Fruit fly (Drosophila melanogaster) whole organism, embryonic: ENCODE measurements around the gene scpr-B.

Experiments
- Atf-2 ChIP-seq: fragments of 200-800 bp; sonication (Bioruptor generic); optimal IDR thresholded peaks from 2 replicates; lab custom pipeline; 2016; ENCODE audit warnings: missing biosample characterization, missing genetic modification characterization
- BEAF-32 ChIP-seq: fragments of 200-800 bp; sonication (Bioruptor generic); optimal IDR thresholded peaks from 3 replicates; lab custom pipeline; 2017; ENCODE audit warnings: missing biosample characterization, missing genetic modification characterization, mild to moderate bottlenecking, moderate library complexity, missing genetic modification reagents
- Bdp1 ChIP-seq: fragments of 200-800 bp; sonication (Bioruptor generic); optimal IDR thresholded peaks from 3 replicates; lab custom pipeline; 2016; ENCODE audit warnings: missing biosample characterization, missing genetic modification characterization
- Blimp-1 ChIP-seq: fragments of 200-800 bp; sonication (Bioruptor generic); optimal IDR thresholded peaks from 3 replicates; lab custom pipeline; 2018; ENCODE audit warnings: missing biosample characterization, missing genetic modification characterization, mild to moderate bottlenecking, moderate library complexity, missing genetic modification reagents
- CG11247 ChIP-seq: fragments of 200-800 bp; sonication (Bioruptor generic); IDR thresholded peaks from 2 replicates; pipeline ENCODE4 v1.3.6; 2022; ENCODE audit warnings: missing biosample characterization, missing genetic modification characterization
- CG11695 ChIP-seq: fragments of 200-800 bp; sonication (Bioruptor generic); IDR thresholded peaks from 3 replicates; pipeline ENCODE4 v1.3.6; 2022; ENCODE audit warnings: missing biosample characterization, missing genetic modification characterization
- CG12155 ChIP-seq: fragments of 200-800 bp; sonication (Bioruptor generic); optimal IDR thresholded peaks from 3 replicates; lab custom pipeline; 2016; ENCODE audit warnings: missing biosample characterization, missing genetic modification characterization
- CG15269 ChIP-seq: fragments of 200-800 bp; sonication (Bioruptor generic); optimal IDR thresholded peaks from 2 replicates; lab custom pipeline; 2018; ENCODE audit warnings: missing biosample characterization, mild to moderate bottlenecking, missing genetic modification characterization, moderate library complexity
- CG1602 ChIP-seq: fragments of 200-800 bp; sonication (Bioruptor generic); optimal IDR thresholded peaks from 3 replicates; lab custom pipeline; 2016; ENCODE audit warnings: missing biosample characterization, missing genetic modification characterization
- CG1603 ChIP-seq: fragments of 200-800 bp; sonication (Bioruptor generic); optimal IDR thresholded peaks from 2 replicates; lab custom pipeline; 2019; ENCODE audit warnings: missing biosample characterization, mild to moderate bottlenecking, missing genetic modification characterization, moderate library complexity
- CG17612 ChIP-seq: fragments of 200-800 bp; sonication (Bioruptor generic); IDR thresholded peaks from 2 replicates; pipeline ENCODE4 v1.3.6; 2022; ENCODE audit warnings: missing biosample characterization, missing genetic modification characterization
- CG4282 ChIP-seq: fragments of 200-800 bp; sonication (Bioruptor generic); optimal IDR thresholded peaks from 2 replicates; lab custom pipeline; 2016; ENCODE audit warnings: missing biosample characterization, missing genetic modification characterization
- CG43689 ChIP-seq: fragments of 200-800 bp; sonication (Bioruptor generic); IDR thresholded peaks from 2 replicates; pipeline ENCODE4 v1.3.6; 2022; ENCODE audit warnings: missing biosample characterization, missing genetic modification characterization
- CG6689 ChIP-seq: fragments of 200-800 bp; sonication (Bioruptor generic); IDR thresholded peaks from 2 replicates; pipeline ENCODE4 v1.3.6; 2022; ENCODE audit warnings: missing biosample characterization, missing genetic modification characterization
- CG7786 ChIP-seq: fragments of 200-800 bp; sonication (Bioruptor generic); optimal IDR thresholded peaks from 2 replicates; lab custom pipeline; 2016; ENCODE audit warnings: missing biosample characterization, missing genetic modification characterization
- CG8290 ChIP-seq, 3 experiments: fragments of 200-800 bp; sonication (Bioruptor generic); optimal IDR thresholded peaks; 2 replicates each; lab custom pipeline; 2016 to 2019; ENCODE audit warnings: missing biosample characterization in 3 of 3, missing genetic modification characterization in 3 of 3, mild to moderate bottlenecking in 2 of 3, moderate library complexity in 1 of 3
- CG8765 ChIP-seq: fragments of 200-800 bp; sonication (Bioruptor generic); IDR thresholded peaks from 2 replicates; pipeline ENCODE4 v1.3.6; 2022; ENCODE audit warnings: missing biosample characterization, missing genetic modification characterization
- CG8924 ChIP-seq: fragments of 200-800 bp; optimal IDR thresholded peaks from 3 replicates; lab custom pipeline; 2019; ENCODE audit warnings: missing biosample characterization, mild to moderate bottlenecking, missing genetic modification characterization, moderate library complexity
- CG9932 ChIP-seq: fragments of 200-800 bp; sonication (Bioruptor generic); IDR thresholded peaks from 2 replicates; pipeline ENCODE4 v1.3.6; 2022; ENCODE audit warnings: missing biosample characterization, missing genetic modification characterization
- CTCF ChIP-seq: fragments of 200-800 bp; sonication (Bioruptor generic); optimal IDR thresholded peaks from 2 replicates; lab custom pipeline; 2017; ENCODE audit warnings: missing biosample characterization, mild to moderate bottlenecking, missing genetic modification characterization, moderate library complexity
- CkIIα-i1 ChIP-seq: fragments of 200-800 bp; sonication (Bioruptor generic); IDR thresholded peaks from 2 replicates; pipeline ENCODE4 v1.3.6; 2022; ENCODE audit warnings: missing biosample characterization, missing genetic modification characterization
- CoRest ChIP-seq: fragments of 200-800 bp; sonication (Bioruptor generic); optimal IDR thresholded peaks from 3 replicates; lab custom pipeline; 2018; ENCODE audit warnings: missing biosample characterization, mild to moderate bottlenecking, missing genetic modification characterization, moderate library complexity
- D19A ChIP-seq: fragments of 200-800 bp; optimal IDR thresholded peaks from 3 replicates; lab custom pipeline; 2019; ENCODE audit warnings: missing biosample characterization, mild to moderate bottlenecking, missing genetic modification characterization, moderate library complexity
- Gsc ChIP-seq: fragments of 200-800 bp; sonication (Bioruptor generic); IDR thresholded peaks from 2 replicates; pipeline ENCODE4 v1.3.6; 2022; ENCODE audit warnings: missing biosample characterization, missing genetic modification characterization
- Lpt ChIP-seq: fragments of >200 bp; optimal IDR thresholded peaks from 2 replicates; lab custom pipeline; 2018; ENCODE audit warnings: missing biosample characterization, missing genetic modification characterization
- MESR4 ChIP-seq: fragments of 200-800 bp; sonication (Bioruptor generic); optimal IDR thresholded peaks from 2 replicates; lab custom pipeline; 2018; ENCODE audit warnings: missing biosample characterization, mild to moderate bottlenecking, missing genetic modification characterization, moderate library complexity
- Meics ChIP-seq: fragments of 200-800 bp; sonication (Bioruptor generic); optimal IDR thresholded peaks from 2 replicates; lab custom pipeline; 2017; ENCODE audit warnings: missing biosample characterization, mild to moderate bottlenecking, missing genetic modification characterization
- Oaz ChIP-seq: fragments of 200-800 bp; sonication (Bioruptor generic); IDR thresholded peaks from 2 replicates; pipeline ENCODE4 v1.3.6; 2022; ENCODE audit warnings: missing biosample characterization, missing genetic modification characterization
- Ptx1 ChIP-seq: fragments of 200-800 bp; sonication (Bioruptor generic); IDR thresholded peaks from 2 replicates; pipeline ENCODE4 v1.3.6; 2022; ENCODE audit warnings: missing biosample characterization, missing genetic modification characterization
- Ravus ChIP-seq: fragments of 200-800 bp; sonication (Bioruptor generic); IDR thresholded peaks from 2 replicates; pipeline ENCODE4 v1.3.6; 2022; ENCODE audit warnings: missing biosample characterization, missing genetic modification characterization
- Sin3A ChIP-seq: fragments of >200 bp; optimal IDR thresholded peaks from 2 replicates; lab custom pipeline; 2018
- Sox100B ChIP-seq: fragments of 200-800 bp; sonication (Bioruptor generic); optimal IDR thresholded peaks from 3 replicates; lab custom pipeline; 2018; ENCODE audit warnings: missing biosample characterization, mild to moderate bottlenecking, missing genetic modification characterization
- Sry-δ ChIP-seq: fragments of 200-800 bp; sonication (Bioruptor generic); optimal IDR thresholded peaks from 2 replicates; lab custom pipeline; 2016; ENCODE audit warnings: missing biosample characterization, missing genetic modification characterization
- bigmax ChIP-seq: fragments of 200-800 bp; sonication (Bioruptor generic); optimal IDR thresholded peaks from 2 replicates; lab custom pipeline; 2018; ENCODE audit warnings: missing biosample characterization, mild to moderate bottlenecking, missing genetic modification characterization
- bowl ChIP-seq: fragments of 200-800 bp; sonication (Bioruptor generic); IDR thresholded peaks from 2 replicates; pipeline ENCODE4 v1.3.6; 2022; ENCODE audit warnings: missing biosample characterization, missing genetic modification characterization
- cas ChIP-seq: fragments of 200-800 bp; sonication (Bioruptor generic); IDR thresholded peaks from 2 replicates; pipeline ENCODE4 v1.3.6; 2022; ENCODE audit warnings: missing biosample characterization, missing genetic modification characterization
- chn ChIP-seq: fragments of 200-800 bp; sonication (Bioruptor generic); optimal IDR thresholded peaks from 2 replicates; lab custom pipeline; 2016; ENCODE audit warnings: missing biosample characterization, missing genetic modification characterization
- crol ChIP-seq: fragments of 200-800 bp; sonication (Bioruptor generic); IDR thresholded peaks from 2 replicates; pipeline ENCODE4 v1.3.6; 2022; ENCODE audit warnings: missing biosample characterization, missing genetic modification characterization
- fd96Cb ChIP-seq: fragments of 200-800 bp; sonication (Bioruptor generic); optimal IDR thresholded peaks from 2 replicates; lab custom pipeline; 2018; ENCODE audit warnings: missing biosample characterization, mild to moderate bottlenecking, missing genetic modification characterization, moderate library complexity
- jing ChIP-seq: fragments of 200-800 bp; sonication (Bioruptor generic); optimal IDR thresholded peaks from 2 replicates; lab custom pipeline; 2018; ENCODE audit warnings: missing biosample characterization, mild to moderate bottlenecking, missing genetic modification characterization
- kni ChIP-seq: fragments of 200-800 bp; sonication (Bioruptor generic); optimal IDR thresholded peaks from 3 replicates; lab custom pipeline; 2017; ENCODE audit warnings: mild to moderate bottlenecking, missing biosample characterization, missing genetic modification reagents, missing genetic modification characterization
- mirr ChIP-seq: fragments of 200-800 bp; sonication (Bioruptor generic); optimal IDR thresholded peaks from 3 replicates; lab custom pipeline; 2018; ENCODE audit warnings: missing biosample characterization, mild to moderate bottlenecking, missing genetic modification characterization
- nerfin-1 ChIP-seq: fragments of 200-800 bp; sonication (Bioruptor generic); optimal IDR thresholded peaks from 3 replicates; lab custom pipeline; 2019; ENCODE audit warnings: missing biosample characterization, mild to moderate bottlenecking, missing genetic modification characterization, moderate library complexity
- pan ChIP-seq, 4 experiments: fragments of >200 bp in 3 of 4; fragments of 200-800 bp in 1 of 4; sonication (Bioruptor generic) in 1 of 4; optimal IDR thresholded peaks in 3 of 4; IDR thresholded peaks in 1 of 4; 2 replicates each; pipeline versions ENCODE4 v1.3.6 to Lab custom; 2017 to 2022; ENCODE audit warnings: missing biosample characterization in 2 of 4, missing genetic modification characterization in 2 of 4, mixed read lengths in 1 of 4
- pho ChIP-seq: fragments of 200-800 bp; sonication (Bioruptor generic); optimal IDR thresholded peaks from 2 replicates; lab custom pipeline; 2016; ENCODE audit warnings: missing biosample characterization, missing genetic modification characterization
- pita ChIP-seq: fragments of 200-800 bp; sonication (Bioruptor generic); optimal IDR thresholded peaks from 2 replicates; lab custom pipeline; 2017; ENCODE audit warnings: missing biosample characterization, mild to moderate bottlenecking, missing genetic modification characterization
- rib ChIP-seq: fragments of 200-800 bp; sonication (Bioruptor generic); IDR thresholded peaks from 2 replicates; pipeline ENCODE4 v1.3.6; 2022; ENCODE audit warnings: missing biosample characterization, missing genetic modification characterization
- sqz ChIP-seq: fragments of 200-800 bp; sonication (Bioruptor generic); optimal IDR thresholded peaks from 3 replicates; lab custom pipeline; 2018; ENCODE audit warnings: missing biosample characterization, mild to moderate bottlenecking, missing genetic modification characterization
- stc ChIP-seq: fragments of 200-800 bp; sonication (Bioruptor generic); IDR thresholded peaks from 2 replicates; pipeline ENCODE4 v1.3.6; 2022; ENCODE audit warnings: missing biosample characterization, missing genetic modification characterization
- toy ChIP-seq: fragments of 200-800 bp; sonication (Bioruptor generic); IDR thresholded peaks from 2 replicates; pipeline ENCODE4 v1.3.6; 2022; ENCODE audit warnings: missing biosample characterization, missing genetic modification characterization
- vvl ChIP-seq: fragments of 200-800 bp; sonication (Bioruptor generic); IDR thresholded peaks from 2 replicates; pipeline ENCODE4 v1.3.6; 2022; ENCODE audit warnings: missing biosample characterization, missing genetic modification characterization

scpr-B gene

DNA sequence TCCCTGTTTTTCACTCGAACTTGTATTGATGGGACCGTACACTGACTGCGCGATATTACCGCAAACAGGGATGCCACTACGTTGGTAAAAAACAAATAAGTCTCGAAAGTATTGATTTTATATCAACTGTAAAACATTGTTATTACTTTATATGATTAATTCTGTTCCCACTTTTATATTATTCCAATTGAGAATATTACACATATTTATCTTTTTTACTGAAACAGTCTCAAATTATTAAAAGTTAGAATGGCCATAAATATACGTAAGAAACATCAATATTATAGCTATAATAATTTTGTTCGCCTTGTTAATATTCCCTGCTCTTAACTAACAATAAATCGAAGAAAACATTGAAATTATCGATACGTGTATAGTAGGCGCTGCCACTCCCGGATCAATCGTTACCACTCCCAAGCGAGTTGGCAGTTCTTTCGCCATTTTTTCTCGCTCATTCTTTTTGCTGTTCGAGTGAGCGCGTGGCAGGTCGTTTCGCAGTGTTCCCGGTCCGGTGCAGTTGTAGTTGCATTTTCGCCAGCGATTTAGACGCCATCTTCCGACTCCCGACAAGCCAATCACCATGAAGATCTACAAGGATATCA, 30.9 kb downstream of the scpr-B start, which contains the start of the genes SdhC and Tctp (continued):
- TF ChIP-seq nerfin-1 (tag; lab: Kevin White, UChicago) (peak; percentile 9), MESR4 (GFP tag; lab: Kevin White, UChicago) (peak; percentile 94), Sox100B (GFP tag; lab: Kevin White, UChicago) (peak; percentile 61), CG11247 (GFP tag; lab: Robert Waterston, UW) (no peak), CG17612 (GFP tag; lab: Robert Waterston, UW) (no peak), Sin3A (lab: Kevin White, UChicago) (peak; percentile 74), D19A (tag; lab: Kevin White, UChicago) (peak; percentile 6), cas (no peak), Bdp1 (no peak), Atf-2 (GFP tag; lab: Kevin White, UChicago) (peak; percentile 6), rib (peak; percentile 74; the same call in 1 of the 2 replicates), Oaz (GFP tag; lab: Robert Waterston, UW) (no peak), kni (peak; percentile 37), CG15269 (tag; lab: Kevin White, UChicago) (peak; percentile 51), vvl (GFP tag; lab: Robert Waterston, UW) (0 out of 2 replicates have a peak, but pooled peaks have one; percentile 34), CkIIα-i1 (GFP tag; lab: Robert Waterston, UW) (no peak), Meics (GFP tag; lab: Kevin White, UChicago) (peak; percentile 62), toy (GFP tag; lab: Robert Waterston, UW) (no peak), chn (no peak), mirr (GFP tag; lab: Kevin White, UChicago) (peak; percentile 27), Gsc (GFP tag; lab: Robert Waterston, UW) (no peak), Ravus (GFP tag; lab: Robert Waterston, UW) (no peak), CG1603 (tag; lab: Kevin White, UChicago) (peak; percentile 36), jing (GFP tag; lab: Kevin White, UChicago) (no peak), crol (GFP tag; lab: Robert Waterston, UW) (no peak), Sry-δ (GFP tag; lab: Kevin White, UChicago) (peak; percentile 72), CG43689 (GFP tag; lab: Robert Waterston, UW) (no peak), CG8765 (GFP tag; lab: Robert Waterston, UW) (no peak), Blimp-1 (peak; percentile 42), stc (GFP tag; lab: Robert Waterston, UW) (no peak), bigmax (GFP tag; lab: Kevin White, UChicago) (peak; percentile 72), CG12155 (GFP tag; lab: Kevin White, UChicago) (peak; percentile 97), CG6689 (GFP tag; lab: Robert Waterston, UW) (no peak), CG9932 (peak; percentile 42; the same call in 1 of the 2 replicates), BEAF-32 (GFP tag; lab: Kevin White, UChicago) (peak; percentile 78), CG11695 (GFP tag; lab: Robert Waterston, UW) (no peak), CG7786 (GFP tag; lab: Kevin White, UChicago) (no peak), fd96Cb (tag; lab: Kevin White, UChicago) (no peak), CG4282 (GFP tag; lab: Kevin White, UChicago) (no peak), CG1602 (peak; percentile 0), CG8924 (peak; percentile 46), sqz (no peak), CoRest (tag; lab: Kevin White, UChicago) (peak; percentile 64), Ptx1 (GFP tag; lab: Robert Waterston, UW) (no peak), bowl (GFP tag; lab: Robert Waterston, UW) (no peak), CTCF (GFP tag; lab: Kevin White, UChicago) (no peak), CG8290 (GFP tag; optimal IDR thresholded peaks at IDR 0.05; lab: Kevin White, UChicago) (peak; percentile 28), CG8290 (tag; optimal IDR thresholded peaks at IDR 0.05; lab: Kevin White, UChicago) (peak in 1 of 2 experiments; percentile 71), pita (GFP tag; lab: Kevin White, UChicago) (no peak), pho (GFP tag; lab: Kevin White, UChicago) (peak; percentile 55), pan (optimal IDR thresholded peaks at IDR 0.05; lab: Kevin White, UChicago) (no peak), pan (GFP tag; optimal IDR thresholded peaks at IDR 0.05 in 1 of 2, IDR thresholded peaks at IDR 0.05 in 1 of 2) (peak in 1 of 2 experiments; percentile 29), Lpt (GFP tag; lab: Kevin White, UChicago) (no peak)
